Worm (Caenorhabditis elegans) whole organism, L2 larva: ENCODE results near the gene T28F3.9.

Experiments
- R02D3.7 ChIP-seq: fragments of 150-350 bp; optimal IDR thresholded peaks from 2 replicates; lab custom pipeline; 2014; ENCODE audit warnings: missing biosample characterization, missing genetic modification characterization
- Y55F3AM.14 ChIP-seq: fragments of 200-800 bp; sonication (Bioruptor generic); optimal IDR thresholded peaks from 2 replicates; lab custom pipeline; 2018; ENCODE audit warnings: mild to moderate bottlenecking, missing genetic modification characterization, missing compliant biosample characterization
- ceh-16 ChIP-seq: fragments of 150-350 bp; optimal IDR thresholded peaks from 2 replicates; lab custom pipeline; 2014; ENCODE audit warnings: missing biosample characterization, missing genetic modification characterization
- elt-3 ChIP-seq: sonication (generic microtip); optimal IDR thresholded peaks from 2 replicates; lab custom pipeline; 2017; ENCODE audit warnings: missing biosample characterization, missing genetic modification characterization
- nhr-237 ChIP-seq: fragments of 150-350 bp; optimal IDR thresholded peaks from 2 replicates; lab custom pipeline; 2014; ENCODE audit warnings: missing biosample characterization, missing genetic modification characterization
- nhr-6 ChIP-seq: fragments of 150-350 bp; optimal IDR thresholded peaks from 2 replicates; lab custom pipeline; 2014; ENCODE audit warnings: missing biosample characterization, missing genetic modification characterization
- nhr-77 ChIP-seq: fragments of 150-350 bp; optimal IDR thresholded peaks from 2 replicates; lab custom pipeline; 2014; ENCODE audit warnings: missing biosample characterization, missing genetic modification characterization
- sma-3 ChIP-seq: sonication (generic microtip); optimal IDR thresholded peaks from 2 replicates; lab custom pipeline; 2016; ENCODE audit warnings: missing genetic modification reagents, missing genetic modification characterization, missing compliant biosample characterization
- snpc-4 ChIP-seq: fragments of 150-350 bp; optimal IDR thresholded peaks from 2 replicates; lab custom pipeline; 2014; ENCODE audit warnings: missing biosample characterization, missing genetic modification characterization
- unc-39 ChIP-seq: fragments of 150-350 bp; optimal IDR thresholded peaks from 2 replicates; lab custom pipeline; 2014; ENCODE audit warnings: missing biosample characterization, missing genetic modification characterization
- zag-1 ChIP-seq: fragments of 150-350 bp; optimal IDR thresholded peaks from 2 replicates; lab custom pipeline; 2014; ENCODE audit warnings: missing biosample characterization, missing genetic modification characterization
- ztf-1 ChIP-seq: fragments of 200-800 bp; sonication (Bioruptor generic); conservative IDR thresholded peaks from 2 replicates; pipeline ENCODE4 v1.3.6; 2022; ENCODE audit warnings: missing genetic modification characterization, missing compliant biosample characterization

DNA sequence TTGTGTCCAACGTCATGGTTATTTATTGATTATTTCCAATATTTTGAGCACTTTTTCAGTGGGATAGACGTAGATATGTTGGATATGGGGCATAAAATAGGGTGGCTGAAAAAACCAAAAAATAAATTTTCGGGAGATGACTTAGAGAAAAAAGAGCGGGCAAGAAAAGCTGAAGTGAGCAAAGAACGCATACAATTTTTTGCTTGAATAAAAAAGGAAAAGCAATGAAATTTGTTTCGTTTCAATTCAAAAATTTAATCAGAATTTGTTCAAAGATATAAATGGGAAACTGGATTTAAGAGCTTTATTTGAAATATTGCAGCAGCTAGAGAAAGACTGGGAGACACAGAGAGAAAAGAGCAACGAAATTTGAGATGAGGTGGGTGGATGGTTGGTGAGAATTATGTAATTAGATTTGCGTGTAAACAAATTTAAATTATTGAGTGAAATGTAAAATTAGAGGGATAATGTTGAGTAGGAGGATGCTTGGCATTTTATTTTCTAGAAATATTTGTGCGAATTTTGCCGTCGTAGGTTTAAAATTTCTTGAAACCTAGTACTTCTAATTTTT, 16.6 kb upstream of the T28F3.9 start, which contains the start of the genes T28F3.11 and slc-17.4:
- no peak for TF ChIP-seq nhr-237 (tag; lab: Kevin White, UChicago)
- no peak for TF ChIP-seq elt-3 (tag; lab: Kevin White, UChicago)
- TF ChIP-seq Y55F3AM.14 (GFP tag; lab: Kevin White, UChicago): no peak
- TF ChIP-seq unc-39 (tag; lab: Kevin White, UChicago): no peak
- TF ChIP-seq R02D3.7 (tag; lab: Kevin White, UChicago): no peak
- TF ChIP-seq sma-3 (GFP tag; lab: Kevin White, UChicago): no peak
- TF ChIP-seq ceh-16 (tag; lab: Kevin White, UChicago): no peak
- no peak for TF ChIP-seq snpc-4 (tag; lab: Kevin White, UChicago)
- TF ChIP-seq nhr-77 (tag; lab: Kevin White, UChicago): no peak
- TF ChIP-seq zag-1 (tag; lab: Kevin White, UChicago): no peak
- TF ChIP-seq ztf-1 (GFP tag; lab: Robert Waterston, UW): no peak
- TF ChIP-seq nhr-6 (tag; lab: Kevin White, UChicago): no peak
